Fruit fly (Drosophila melanogaster): ENCODE measurements around the gene EMC6.

DNA sequence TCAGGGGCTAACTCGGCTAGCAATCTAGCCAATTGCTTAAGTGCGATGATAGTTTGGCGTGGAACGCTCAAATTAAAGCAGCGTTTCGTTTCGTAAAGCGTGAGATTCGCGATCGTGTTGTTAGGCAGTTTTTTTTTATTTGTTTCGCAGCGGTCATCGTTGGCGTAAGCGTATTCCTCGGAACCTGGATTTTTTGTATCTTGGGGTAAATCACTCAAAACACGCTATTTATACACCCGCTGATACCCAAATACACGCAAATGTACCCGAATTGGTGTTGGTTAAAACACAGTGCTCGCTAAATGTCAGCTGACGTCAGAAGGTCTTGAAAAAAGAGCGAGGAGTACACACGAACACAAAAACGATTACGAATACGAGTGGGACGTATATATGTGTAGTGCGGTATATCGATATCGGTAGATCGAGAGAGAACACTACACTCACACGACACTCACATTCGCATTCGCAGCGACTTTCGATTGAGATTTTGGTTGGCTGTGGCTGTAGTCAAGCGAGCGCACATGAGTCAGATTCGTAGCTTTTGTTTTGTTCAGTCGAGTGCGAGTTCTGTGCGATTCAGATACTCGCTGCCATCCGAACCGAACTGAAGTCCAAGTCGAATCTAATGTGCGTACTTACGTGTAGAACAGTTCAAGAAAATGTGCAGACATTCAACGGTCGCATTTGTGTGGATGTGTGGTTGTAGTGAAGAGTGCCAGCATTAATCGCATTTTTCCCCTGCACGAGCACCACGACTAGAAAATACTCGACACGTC, 25.1 kb upstream of the EMC6 start:
- TF ChIP-seq CG8478 (optimal IDR thresholded peaks at IDR 0.05) (no peak), CTCF (optimal IDR thresholded peaks at IDR 0.05) (no peak)

All from S2 (cell line).